Worm (Caenorhabditis elegans) whole organism, late embryonic: ENCODE measurements around the gene str-44.

Experiments
- ahr-1 ChIP-seq: sonication (generic microtip); optimal IDR thresholded peaks from 2 replicates; lab custom pipeline; 2016; ENCODE audit warnings: missing genetic modification characterization, missing compliant biosample characterization
- ceh-2 ChIP-seq: sonication (generic microtip); optimal IDR thresholded peaks from 2 replicates; lab custom pipeline; 2016; ENCODE audit warnings: missing genotype, missing genetic modification characterization, missing compliant biosample characterization
- ceh-22 ChIP-seq: sonication (generic microtip); optimal IDR thresholded peaks from 2 replicates; lab custom pipeline; 2017; ENCODE audit warnings: missing biosample characterization, missing genetic modification characterization
- ceh-24 ChIP-seq: sonication (generic microtip); optimal IDR thresholded peaks from 2 replicates; lab custom pipeline; 2016; ENCODE audit warnings: mild to moderate bottlenecking, missing genetic modification characterization, missing compliant biosample characterization
- ceh-31 ChIP-seq: sonication (generic microtip); optimal IDR thresholded peaks from 2 replicates; lab custom pipeline; 2016; ENCODE audit warnings: missing genetic modification characterization, missing compliant biosample characterization
- ceh-34 ChIP-seq: sonication (generic microtip); optimal IDR thresholded peaks from 2 replicates; lab custom pipeline; 2016; ENCODE audit warnings: mild to moderate bottlenecking, missing genetic modification characterization, missing compliant biosample characterization
- ceh-48 ChIP-seq: sonication (generic microtip); optimal IDR thresholded peaks from 2 replicates; lab custom pipeline; 2016; ENCODE audit warnings: missing genetic modification characterization, inconsistent platforms, missing compliant biosample characterization
- elt-2 ChIP-seq: sonication (generic microtip); optimal IDR thresholded peaks from 2 replicates; lab custom pipeline; 2016; ENCODE audit warnings: missing genetic modification reagents, missing genetic modification characterization, missing compliant biosample characterization
- hlh-13 ChIP-seq: fragments of 200-800 bp; sonication (Bioruptor generic); optimal IDR thresholded peaks from 2 replicates; lab custom pipeline; 2018; ENCODE audit warnings: mild to moderate bottlenecking, missing genetic modification characterization, missing compliant biosample characterization
- hlh-15 ChIP-seq: sonication (generic microtip); optimal IDR thresholded peaks from 2 replicates; lab custom pipeline; 2016; ENCODE audit warnings: missing genetic modification characterization, missing compliant biosample characterization
- hlh-30 ChIP-seq: sonication (generic microtip); optimal IDR thresholded peaks from 2 replicates; lab custom pipeline; 2017; ENCODE audit warnings: antibody characterized with exemption, missing genetic modification characterization, missing compliant biosample characterization; ENCODE audit not compliant: insufficient read depth
- hlh-8 ChIP-seq: sonication (generic microtip); optimal IDR thresholded peaks from 2 replicates; lab custom pipeline; 2016; ENCODE audit warnings: missing genotype, missing genetic modification characterization, missing compliant biosample characterization
- lim-6 ChIP-seq: sonication (generic microtip); optimal IDR thresholded peaks from 2 replicates; lab custom pipeline; 2016; ENCODE audit warnings: missing genetic modification characterization, missing compliant biosample characterization
- lin-11 ChIP-seq: fragments of 200-800 bp; sonication (Bioruptor generic); optimal IDR thresholded peaks from 2 replicates; lab custom pipeline; 2018; ENCODE audit warnings: mild to moderate bottlenecking, missing genetic modification characterization, missing compliant biosample characterization
- nfya-1 ChIP-seq: sonication (generic microtip); optimal IDR thresholded peaks from 2 replicates; lab custom pipeline; 2017; ENCODE audit warnings: missing genetic modification characterization, mild to moderate bottlenecking, missing compliant biosample characterization, antibody characterized with exemption, moderate library complexity
- npax-4 ChIP-seq: sonication (generic microtip); optimal IDR thresholded peaks from 2 replicates; lab custom pipeline; 2016; ENCODE audit warnings: missing genetic modification characterization, missing compliant biosample characterization
- odd-2 ChIP-seq: sonication (generic microtip); optimal IDR thresholded peaks from 2 replicates; lab custom pipeline; 2017; ENCODE audit warnings: antibody characterized with exemption, mild to moderate bottlenecking, missing genetic modification characterization, missing compliant biosample characterization
- pha-2 ChIP-seq: sonication (generic microtip); optimal IDR thresholded peaks from 2 replicates; lab custom pipeline; 2017; ENCODE audit warnings: mild to moderate bottlenecking, missing genetic modification characterization, missing compliant biosample characterization
- pqm-1 ChIP-seq: sonication (generic microtip); optimal IDR thresholded peaks from 2 replicates; lab custom pipeline; 2016; ENCODE audit warnings: missing genetic modification characterization, missing compliant biosample characterization
- ref-2 ChIP-seq: sonication (generic microtip); optimal IDR thresholded peaks from 2 replicates; lab custom pipeline; 2016; ENCODE audit warnings: missing genetic modification characterization, missing compliant biosample characterization
- rnt-1 ChIP-seq: sonication (generic microtip); optimal IDR thresholded peaks from 2 replicates; lab custom pipeline; 2016; ENCODE audit warnings: missing genetic modification characterization, missing compliant biosample characterization
- syd-9 ChIP-seq: sonication (generic microtip); optimal IDR thresholded peaks from 2 replicates; lab custom pipeline; 2016; ENCODE audit warnings: mild to moderate bottlenecking, missing genetic modification characterization, moderate library complexity, missing compliant biosample characterization
- tbx-2 ChIP-seq: sonication (generic microtip); optimal IDR thresholded peaks from 2 replicates; lab custom pipeline; 2016; ENCODE audit warnings: missing genetic modification characterization, missing compliant biosample characterization

Gene str-44

DNA sequence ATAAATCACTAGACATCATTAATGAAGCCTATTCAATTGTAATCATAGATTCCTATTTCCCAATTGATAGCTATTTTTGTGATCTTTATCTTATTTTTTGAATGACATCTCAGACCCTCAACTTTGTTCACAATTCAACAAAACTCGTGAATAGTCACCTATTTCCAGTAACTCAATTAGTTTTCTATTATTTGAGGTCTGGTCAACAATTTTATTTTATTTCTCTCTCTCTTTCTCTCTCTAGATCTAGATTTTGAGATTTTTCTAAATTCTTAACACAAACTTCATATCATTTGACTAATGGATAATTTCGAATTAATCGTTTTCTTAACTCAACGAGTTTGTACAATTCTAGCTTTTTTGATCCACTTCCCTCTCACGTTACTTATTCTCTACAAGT is 3.5 kb upstream of the str-44 start, which contains the start of gene str-1:
TSS of gene str-1 (plus strand) at position 301 of the 400 bp plus-strand sequence.
- no peak for TF ChIP-seq lim-6 (tag; lab: Kevin White, UChicago)

DNA sequence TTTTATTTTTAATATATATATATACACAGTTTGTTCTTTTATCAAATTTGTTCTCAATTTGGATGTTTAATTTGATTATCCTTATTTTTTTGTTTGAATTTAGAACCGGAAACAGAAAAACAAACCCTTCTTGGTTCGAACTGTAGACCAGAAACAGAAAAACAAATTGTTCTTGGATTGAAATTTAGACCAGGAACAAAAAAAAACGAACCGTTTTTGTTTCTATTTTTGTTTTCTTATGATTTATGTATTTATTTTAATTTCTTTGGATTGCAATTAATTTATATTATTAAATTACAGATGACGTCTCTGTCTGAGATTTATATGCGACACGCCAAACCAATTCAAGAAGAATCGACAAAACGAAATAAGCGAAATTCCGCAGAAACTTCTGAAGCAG is 1.6 kb upstream of the str-44 start, which contains the start of gene C42D4.19:
TSS of gene C42D4.19 (plus strand) at position 301 of the 400 bp plus-strand sequence.
- TF ChIP-seq lin-11 (tag; lab: Kevin White, UChicago) (no peak), hlh-15 (no peak)

DNA sequence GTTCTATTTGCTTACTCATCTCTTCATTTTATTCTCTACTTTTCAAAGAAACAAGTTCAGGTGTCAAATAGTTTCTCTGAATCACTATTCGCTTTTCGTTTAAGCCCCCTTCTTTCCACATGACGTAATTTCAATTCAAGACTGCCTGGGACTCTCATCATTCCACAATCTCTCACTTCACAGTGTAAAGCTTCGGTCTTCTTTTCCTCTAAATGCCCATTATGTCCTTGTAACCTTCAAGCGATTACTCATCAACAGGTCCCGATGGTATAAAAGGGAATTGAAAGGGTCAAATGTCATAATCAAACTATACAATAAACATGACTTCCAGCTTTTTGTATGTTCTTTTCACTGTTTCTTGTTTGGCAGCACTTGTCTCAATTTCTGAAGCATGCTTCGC is 2.0 kb downstream of the str-44 start, which contains the start of gene C42D4.3:
TSS of gene C42D4.3 (plus strand) at position 298 of the 400 bp plus-strand sequence.
- TF ChIP-seq ceh-2 (tag; lab: Kevin White, UChicago) (no peak), nfya-1 (tag; lab: Kevin White, UChicago) (no peak), hlh-13 (GFP tag; lab: Kevin White, UChicago) (no peak)
- TF ChIP-seq, all 69 proteins: peak for 0

DNA sequence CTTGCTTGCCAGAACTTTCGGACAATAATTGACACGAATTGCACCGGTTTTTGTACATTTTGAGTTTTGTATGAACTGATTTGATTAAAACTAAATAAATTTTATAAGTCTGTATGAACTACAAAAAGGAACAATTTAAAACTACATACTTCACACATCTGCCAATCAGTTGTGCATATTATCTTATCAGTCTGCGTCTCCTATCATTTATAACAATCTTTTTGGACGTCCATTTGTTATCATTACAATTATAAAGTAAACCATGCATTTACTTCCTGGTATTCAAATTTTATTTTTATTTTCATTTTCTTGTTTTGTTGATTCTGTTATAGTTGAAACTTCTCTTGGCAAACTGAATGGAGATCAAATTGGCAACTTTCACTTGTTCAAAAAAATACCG is 3.3 kb downstream of the str-44 start, which contains the start of gene cest-10:
TSS of gene cest-10 (plus strand) at position 254 of the 400 bp plus-strand sequence.
- TF ChIP-seq odd-2 (no peak), elt-2 (peak; percentile 71)

DNA sequence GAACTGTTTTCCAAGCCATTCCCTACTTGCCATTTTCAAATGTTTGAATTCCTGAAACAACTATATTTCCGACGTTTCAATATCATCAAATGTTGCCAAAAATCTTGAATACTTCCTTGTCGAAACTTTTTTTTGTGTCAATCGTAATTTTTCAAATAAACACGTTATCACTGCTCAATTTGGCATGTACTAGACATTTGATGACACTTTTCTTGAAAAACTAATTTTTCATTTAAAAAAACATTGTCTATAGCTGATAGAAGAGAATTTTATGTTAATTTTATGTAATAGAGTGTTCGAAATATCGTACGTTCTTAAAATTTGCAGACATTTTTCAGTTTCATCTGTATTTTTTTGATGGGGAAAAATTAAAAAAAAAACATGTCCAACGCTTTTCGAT is 5.8 kb downstream of the str-44 start:
- TF ChIP-seq pqm-1 (tag; lab: Kevin White, UChicago) (no peak), hlh-30 (tag; lab: Kevin White, UChicago) (no peak), ceh-48 (no peak)
- TF ChIP-seq, all 69 proteins: peak for 0

DNA sequence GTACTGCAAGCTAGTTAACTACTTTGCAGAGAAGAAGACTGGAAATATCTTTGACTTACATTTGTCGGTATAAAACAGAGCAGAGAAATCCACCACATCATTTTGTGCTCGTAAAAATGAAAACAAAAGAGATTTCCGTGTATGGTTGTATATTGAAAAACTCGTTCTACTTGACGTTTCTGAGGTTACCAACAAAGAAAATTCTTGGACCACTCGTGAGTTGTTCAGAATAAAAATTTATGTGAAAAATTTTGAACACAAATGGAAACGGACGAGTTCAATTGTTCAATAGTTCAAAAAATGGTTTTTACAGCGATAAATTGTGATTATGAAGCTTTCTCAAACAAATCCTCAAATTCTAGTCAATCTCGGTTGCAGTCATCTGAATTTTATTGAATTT is 7.6 kb downstream of the str-44 start, which contains the start of gene clec-179:
TSS of gene clec-179 (minus strand) at position 101 of the 400 bp plus-strand sequence.
- TF ChIP-seq ref-2 (tag; lab: Kevin White, UChicago) (no peak), hlh-8 (no peak)

DNA sequence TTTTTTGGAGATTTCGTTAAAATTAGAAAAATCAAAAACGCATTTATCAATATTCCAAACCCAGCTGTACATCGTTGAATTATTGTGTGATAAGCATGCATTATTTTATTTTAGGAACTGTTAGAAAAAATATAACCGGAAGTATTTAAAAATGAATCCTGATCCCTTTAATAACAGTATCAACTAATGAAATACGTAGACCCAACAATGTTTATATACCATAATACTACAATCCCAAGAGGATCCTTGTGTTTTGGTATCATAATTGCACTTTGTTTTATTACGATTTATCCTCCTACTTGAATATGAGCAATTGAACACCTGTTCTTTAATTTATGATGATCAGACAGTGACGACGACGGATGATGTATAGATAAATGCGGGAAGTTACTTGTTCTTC is 9.8 kb downstream of the str-44 start, which contains the start of gene str-249:
TSS of gene str-249 (minus strand) at position 101 of the 400 bp plus-strand sequence.
- TF ChIP-seq ceh-31 (tag; lab: Kevin White, UChicago) (no peak), pha-2 (tag; lab: Kevin White, UChicago) (no peak), ceh-34 (tag; lab: Kevin White, UChicago) (no peak), ahr-1 (tag; lab: Kevin White, UChicago) (no peak), rnt-1 (tag; lab: Kevin White, UChicago) (no peak), syd-9 (tag; lab: Kevin White, UChicago) (no peak), ceh-2 (tag; lab: Kevin White, UChicago) (no peak), hlh-15 (no peak), odd-2 (no peak), tbx-2 (tag; lab: Kevin White, UChicago) (no peak), ceh-22 (tag; lab: Kevin White, UChicago) (no peak)

DNA sequence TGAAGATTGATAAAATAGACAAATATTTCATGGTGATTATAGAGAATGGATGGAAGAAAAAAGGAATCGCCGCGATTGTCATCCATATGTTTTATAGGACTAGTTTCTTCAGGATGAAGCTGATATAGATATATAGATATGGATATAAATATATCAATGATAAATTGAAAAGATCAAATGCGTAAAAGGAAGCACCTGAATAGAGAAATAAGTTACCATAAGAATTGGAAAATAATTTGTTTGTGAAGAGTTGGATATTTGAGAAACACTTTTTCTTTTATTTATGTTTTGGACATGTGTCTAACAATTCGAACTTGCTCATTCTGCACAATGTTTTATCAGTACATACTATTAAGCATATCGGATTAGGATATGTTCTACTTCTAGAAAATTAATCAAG is 11.0 kb downstream of the str-44 start, which contains the start of gene C42D4.13:
TSS of gene C42D4.13 (minus strand) at position 101 of the 400 bp plus-strand sequence.
- no peak for TF ChIP-seq ceh-24 (tag; lab: Kevin White, UChicago)
- TF ChIP-seq ref-2 (tag; lab: Kevin White, UChicago) = no peak
- TF ChIP-seq npax-4 (tag; lab: Kevin White, UChicago) = no peak
